Worm (Caenorhabditis elegans): ENCODE results near the gene T22B7.7.

T22B7.7 gene

ce11 chrX:5659614-5660013 lies 5.7 kb upstream of the T22B7.7 start, which contains the start of gene T22B7.22:
Gene T22B7.22, plus strand, starts transcription at chrX:5659967.
- TF ChIP-seq him-1 (tag; optimal IDR thresholded peaks at IDR 0.05): no peak
- TF ChIP-seq dao-5 (tag; optimal IDR thresholded peaks at IDR 0.05): no peak
- no peak for TF ChIP-seq W03F9.2 (tag; optimal IDR thresholded peaks at IDR 0.05)

ce11 chrX:5655601-5656000 lies 1.7 kb upstream of the T22B7.7 start:
- TF ChIP-seq him-1 (tag; optimal IDR thresholded peaks at IDR 0.05) (no peak), W03F9.2 (tag; optimal IDR thresholded peaks at IDR 0.05) (no peak), dao-5 (tag; optimal IDR thresholded peaks at IDR 0.05) (no peak)

DNA sequence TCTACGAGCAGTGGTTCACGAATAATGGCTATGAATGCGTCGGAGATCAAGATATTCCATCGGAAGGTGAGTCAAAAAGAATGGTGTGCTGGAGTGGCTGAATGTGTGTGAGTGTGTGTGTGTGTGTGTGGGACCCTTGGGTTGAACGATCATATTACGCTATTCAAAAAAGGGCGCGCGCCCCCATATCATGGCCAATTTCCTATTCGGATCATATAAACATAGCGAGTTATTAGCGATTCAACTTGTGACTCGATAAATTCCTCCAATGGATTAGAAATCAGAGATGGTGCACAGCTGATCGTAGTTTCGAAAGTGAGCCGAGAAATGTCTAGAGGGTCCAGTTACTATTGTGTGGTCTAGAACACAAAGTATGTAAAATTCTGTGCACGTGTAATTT lies 6.0 kb downstream of the T22B7.7 start, which contains the start of gene srv-7:
Gene srv-7 (minus strand): TSS at position 101 of the 400 bp plus-strand sequence.
- TF ChIP-seq W03F9.2 (tag; optimal IDR thresholded peaks at IDR 0.05): no peak
- TF ChIP-seq dao-5 (tag; optimal IDR thresholded peaks at IDR 0.05): no peak
- no peak for TF ChIP-seq him-1 (tag; optimal IDR thresholded peaks at IDR 0.05)

DNA sequence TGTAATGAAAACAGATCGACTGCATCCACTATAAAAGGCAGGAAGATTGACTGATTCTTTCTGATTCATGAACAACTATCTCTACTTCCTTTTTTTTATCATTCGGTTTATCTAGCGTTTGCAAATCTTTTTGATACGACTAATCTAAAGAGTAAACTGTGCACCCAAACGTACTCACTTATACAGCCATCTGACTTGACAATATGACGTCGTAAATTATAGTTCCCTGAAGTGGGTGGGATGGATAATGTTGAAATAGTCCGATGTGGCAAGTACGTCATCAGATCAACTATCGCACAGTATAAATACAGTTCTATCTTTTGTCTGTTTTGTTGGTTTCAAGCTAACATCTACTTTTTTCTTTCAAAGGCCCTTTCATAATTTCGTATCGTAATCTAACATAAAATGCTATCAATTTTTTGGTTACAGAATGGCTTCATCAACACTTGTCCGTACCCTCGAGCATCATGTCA lies 6.9 kb downstream of the T22B7.7 start, which contains the start of gene T22B7.3:
Gene T22B7.3 (plus strand): TSS at position 423 of the 473 bp plus-strand sequence.
- TF ChIP-seq him-1 (tag; optimal IDR thresholded peaks at IDR 0.05) (no peak), dao-5 (tag; optimal IDR thresholded peaks at IDR 0.05) (no peak), W03F9.2 (tag; optimal IDR thresholded peaks at IDR 0.05) (no peak)

DNA sequence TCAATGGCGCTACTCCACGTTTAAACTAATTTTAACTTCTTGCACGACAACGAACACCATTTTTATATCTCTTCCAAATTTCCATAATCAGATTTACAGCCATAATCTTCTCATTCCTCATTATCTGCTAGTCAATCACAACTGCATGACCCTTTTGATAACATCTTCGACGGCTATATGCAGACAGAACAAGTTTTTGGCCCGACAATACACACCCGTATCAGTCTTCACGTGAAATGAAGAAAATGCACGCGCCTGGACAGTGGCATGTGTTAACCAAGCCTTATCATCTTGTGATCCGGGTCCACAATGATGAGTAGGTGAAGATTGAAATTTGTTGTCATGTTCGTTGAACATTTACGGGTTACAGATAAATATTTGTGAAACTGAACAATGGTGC lies 8.3 kb downstream of the T22B7.7 start:
- TF ChIP-seq W03F9.2 (tag; optimal IDR thresholded peaks at IDR 0.05) (no peak), dao-5 (tag; optimal IDR thresholded peaks at IDR 0.05) (no peak), him-1 (tag; optimal IDR thresholded peaks at IDR 0.05) (no peak)

- TF ChIP-seq W03F9.2 (tag; optimal IDR thresholded peaks at IDR 0.05): no peak
- no peak for TF ChIP-seq him-1 (tag; optimal IDR thresholded peaks at IDR 0.05)
- no peak for TF ChIP-seq dao-5 (tag; optimal IDR thresholded peaks at IDR 0.05)
Measured at ce11 chrX:5644112-5644511, 9.8 kb downstream of the T22B7.7 start.

- TF ChIP-seq W03F9.2 (tag; optimal IDR thresholded peaks at IDR 0.05) (no peak), him-1 (tag; optimal IDR thresholded peaks at IDR 0.05) (no peak), dao-5 (tag; optimal IDR thresholded peaks at IDR 0.05) (no peak)
Measured at ce11 chrX:5641315-5641714, 12.6 kb downstream of the T22B7.7 start, which contains the start of gene T22B7.4. Gene T22B7.4, minus strand, starts transcription at chrX:5641415.

DNA sequence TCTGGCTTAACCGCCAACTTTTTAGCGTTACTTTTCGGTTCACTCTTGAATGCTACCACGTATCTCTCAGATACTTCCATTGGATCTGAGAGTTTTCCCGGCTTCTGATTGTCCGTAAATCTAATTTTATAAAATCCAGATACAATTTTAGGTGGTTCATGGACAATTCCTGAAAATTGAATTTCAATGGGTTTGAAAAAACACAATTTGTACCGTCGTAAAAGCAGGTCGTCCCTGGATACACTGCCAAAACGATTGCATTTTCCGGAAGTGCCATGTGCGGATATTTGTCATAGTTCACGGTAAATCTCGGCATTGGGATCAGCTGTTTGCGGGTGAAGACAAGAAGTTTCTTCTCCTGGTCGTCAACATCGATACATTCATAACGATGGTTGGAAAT lies 14.3 kb downstream of the T22B7.7 start:
- TF ChIP-seq W03F9.2 (tag; optimal IDR thresholded peaks at IDR 0.05) (no peak), dao-5 (tag; optimal IDR thresholded peaks at IDR 0.05) (no peak), him-1 (tag; optimal IDR thresholded peaks at IDR 0.05) (no peak)

ce11 chrX:5631626-5632025 lies 22.2 kb downstream of the T22B7.7 start, which contains the start of gene T22B7.8:
Gene T22B7.8, plus strand, starts transcription at chrX:5631926.
- no peak for TF ChIP-seq dao-5 (tag; optimal IDR thresholded peaks at IDR 0.05)
- TF ChIP-seq W03F9.2 (tag; optimal IDR thresholded peaks at IDR 0.05): no peak
- TF ChIP-seq him-1 (tag; optimal IDR thresholded peaks at IDR 0.05): no peak

ce11 chrX:5631008-5631407 lies 22.9 kb downstream of the T22B7.7 start:
- no peak for TF ChIP-seq him-1 (tag; optimal IDR thresholded peaks at IDR 0.05)
- TF ChIP-seq W03F9.2 (tag; optimal IDR thresholded peaks at IDR 0.05): no peak
- no peak for TF ChIP-seq dao-5 (tag; optimal IDR thresholded peaks at IDR 0.05)

DNA sequence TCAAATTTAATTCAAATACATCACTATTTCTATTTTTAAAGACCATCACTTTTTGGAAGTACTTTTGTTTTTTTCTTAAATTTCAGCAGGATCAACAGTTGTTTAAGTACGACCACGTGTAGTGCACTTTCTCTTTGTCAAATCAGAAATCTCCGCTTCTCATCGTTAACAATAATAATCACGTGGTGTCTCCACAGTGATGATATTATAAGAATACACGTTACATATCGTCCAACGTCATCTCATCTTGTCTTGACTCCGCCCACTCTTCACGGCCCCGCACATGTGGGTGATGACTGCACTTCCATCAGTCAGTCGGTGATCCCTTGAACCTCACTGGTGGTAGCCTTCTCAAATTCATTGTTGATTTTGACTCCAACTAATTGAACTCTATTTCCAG lies 23.9 kb downstream of the T22B7.7 start, which contains the start of gene argn-1:
Gene argn-1 (plus strand): TSS at position 83 of the 400 bp plus-strand sequence.
- TF ChIP-seq W03F9.2 (tag; optimal IDR thresholded peaks at IDR 0.05) (no peak), dao-5 (tag; optimal IDR thresholded peaks at IDR 0.05) (no peak), him-1 (tag; optimal IDR thresholded peaks at IDR 0.05) (no peak)

DNA sequence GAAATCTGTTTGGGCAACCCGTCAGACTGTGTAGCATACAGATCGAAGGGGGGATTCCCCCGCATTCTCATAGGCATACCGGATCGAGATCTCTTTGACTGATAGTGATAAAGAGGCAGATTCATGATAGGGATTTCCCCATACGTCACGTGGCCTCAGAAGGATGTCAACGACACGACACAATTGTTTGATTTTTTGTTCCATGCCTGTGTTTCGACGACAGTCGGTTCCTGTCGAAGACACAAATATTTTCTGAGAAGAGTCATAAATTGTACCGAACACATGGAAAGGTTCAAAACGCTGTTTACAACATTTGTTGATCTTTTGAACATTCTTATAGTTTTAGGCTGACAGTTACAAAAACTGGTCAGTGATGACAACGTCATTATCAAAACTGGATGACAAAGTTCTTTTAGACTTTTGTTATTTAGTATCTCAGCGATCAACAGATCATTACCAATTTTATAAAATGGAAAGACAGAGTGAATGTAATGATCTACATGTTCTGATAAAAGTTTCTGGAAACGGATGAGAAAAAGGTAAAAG lies 25.4 kb downstream of the T22B7.7 start:
- no peak for TF ChIP-seq dao-5 (tag; optimal IDR thresholded peaks at IDR 0.05)
- TF ChIP-seq him-1 (tag; optimal IDR thresholded peaks at IDR 0.05): no peak
- TF ChIP-seq W03F9.2 (tag; optimal IDR thresholded peaks at IDR 0.05): no peak

- TF ChIP-seq dao-5 (tag; optimal IDR thresholded peaks at IDR 0.05): no peak
- no peak for TF ChIP-seq W03F9.2 (tag; optimal IDR thresholded peaks at IDR 0.05)
- TF ChIP-seq him-1 (tag; optimal IDR thresholded peaks at IDR 0.05): no peak
Measured at ce11 chrX:5621793-5622192, 32.1 kb downstream of the T22B7.7 start.

DNA sequence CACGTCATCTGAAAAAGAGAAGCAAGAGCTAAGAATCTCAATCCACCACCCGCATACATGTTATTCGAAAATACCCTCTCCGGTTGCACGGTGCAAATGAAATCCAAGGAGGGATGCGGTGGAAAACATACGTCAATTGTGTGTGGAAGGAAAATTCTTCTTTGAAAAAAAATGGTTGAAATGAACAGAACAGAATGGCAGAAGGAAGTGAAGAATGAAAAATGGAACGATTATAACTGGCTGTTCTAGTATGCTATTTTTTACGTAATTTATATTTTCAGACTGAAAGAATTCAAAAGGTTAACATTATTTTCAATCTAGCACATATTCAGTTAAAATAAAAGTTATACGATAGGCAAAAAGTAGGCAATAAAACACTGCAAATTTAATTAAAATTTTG lies 37.9 kb downstream of the T22B7.7 start:
- TF ChIP-seq him-1 (tag; optimal IDR thresholded peaks at IDR 0.05) (no peak), dao-5 (tag; optimal IDR thresholded peaks at IDR 0.05) (no peak), W03F9.2 (tag; optimal IDR thresholded peaks at IDR 0.05) (no peak)

DNA sequence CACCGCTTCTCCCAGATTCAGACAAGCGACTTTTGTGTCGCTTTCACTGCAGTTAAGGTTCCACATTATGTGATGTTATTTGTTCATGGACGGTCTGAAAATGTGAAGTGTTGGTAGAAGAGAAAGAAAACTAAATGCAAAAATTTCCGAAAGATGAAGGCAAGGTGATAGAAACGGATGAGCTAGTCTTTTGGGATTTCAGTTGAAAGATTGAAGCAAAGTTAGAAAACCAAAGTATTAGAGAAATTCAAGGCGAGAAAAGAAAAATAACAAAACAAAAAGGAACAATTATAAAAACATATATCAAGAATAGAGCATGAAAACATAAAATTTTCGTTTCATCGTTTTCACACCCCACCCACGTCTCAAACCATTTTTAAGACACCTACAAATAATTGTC lies 42.7 kb downstream of the T22B7.7 start, which contains the start of gene octr-1:
Gene octr-1 (minus strand): TSS at position 101 of the 400 bp plus-strand sequence.
- TF ChIP-seq dao-5 (tag; optimal IDR thresholded peaks at IDR 0.05): no peak
- TF ChIP-seq him-1 (tag; optimal IDR thresholded peaks at IDR 0.05): no peak
- no peak for TF ChIP-seq W03F9.2 (tag; optimal IDR thresholded peaks at IDR 0.05)
